Worm (Caenorhabditis elegans) whole organism, L2 larva: ENCODE measurements around the gene mksr-1.

Source experiments
- C34F6.9 ChIP-seq: fragments of 150-350 bp; optimal IDR thresholded peaks from 2 replicates; lab custom pipeline; 2014; ENCODE audit warnings: missing biosample characterization, missing genetic modification characterization
- F13H6.1 ChIP-seq: sonication (generic microtip); optimal IDR thresholded peaks from 2 replicates; lab custom pipeline; 2016; ENCODE audit warnings: missing genetic modification characterization, missing compliant biosample characterization
- R02D3.7 ChIP-seq: fragments of 150-350 bp; optimal IDR thresholded peaks from 2 replicates; lab custom pipeline; 2014; ENCODE audit warnings: missing biosample characterization, missing genetic modification characterization
- Y55F3AM.14 ChIP-seq: fragments of 200-800 bp; sonication (Bioruptor generic); optimal IDR thresholded peaks from 2 replicates; lab custom pipeline; 2018; ENCODE audit warnings: mild to moderate bottlenecking, missing genetic modification characterization, missing compliant biosample characterization
- ZK546.5 ChIP-seq: sonication (generic microtip); optimal IDR thresholded peaks from 2 replicates; lab custom pipeline; 2017; ENCODE audit warnings: missing biosample characterization, missing genetic modification characterization
- alr-1 ChIP-seq: fragments of 150-350 bp; optimal IDR thresholded peaks from 2 replicates; lab custom pipeline; 2014; ENCODE audit warnings: missing biosample characterization, missing genetic modification characterization
- aly-2 ChIP-seq: fragments of 150-350 bp; optimal IDR thresholded peaks from 2 replicates; lab custom pipeline; 2014; ENCODE audit warnings: missing biosample characterization, missing genetic modification characterization
- ama-1 ChIP-seq: fragments of 150-350 bp; optimal IDR thresholded peaks from 2 replicates; lab custom pipeline; 2018; ENCODE audit warnings: inconsistent platforms
- blmp-1 ChIP-seq: sonication (generic microtip); optimal IDR thresholded peaks from 2 replicates; lab custom pipeline; 2017; ENCODE audit warnings: missing genetic modification characterization, mild to moderate bottlenecking, missing compliant biosample characterization, antibody characterized with exemption, moderate library complexity; ENCODE audit not compliant: insufficient read depth
- ceh-16 ChIP-seq: fragments of 150-350 bp; optimal IDR thresholded peaks from 2 replicates; lab custom pipeline; 2014; ENCODE audit warnings: missing biosample characterization, missing genetic modification characterization
- ceh-82 ChIP-seq: fragments of 150-350 bp; optimal IDR thresholded peaks from 2 replicates; lab custom pipeline; 2014; ENCODE audit warnings: missing biosample characterization, missing genetic modification characterization
- crh-2 ChIP-seq: sonication (generic microtip); optimal IDR thresholded peaks from 2 replicates; lab custom pipeline; 2017; ENCODE audit warnings: missing biosample characterization, missing genetic modification characterization
- dmd-4 ChIP-seq: sonication (generic microtip); optimal IDR thresholded peaks from 2 replicates; lab custom pipeline; 2017; ENCODE audit warnings: missing biosample characterization, missing genetic modification characterization
- egl-27 ChIP-seq: sonication (generic microtip); optimal IDR thresholded peaks from 3 replicates; lab custom pipeline; 2017; ENCODE audit warnings: missing biosample characterization, missing genetic modification reagents, missing genetic modification characterization
- elt-1 ChIP-seq: fragments of 150-350 bp; optimal IDR thresholded peaks from 2 replicates; lab custom pipeline; 2014; ENCODE audit warnings: missing biosample characterization, missing genetic modification characterization
- elt-3 ChIP-seq: sonication (generic microtip); optimal IDR thresholded peaks from 2 replicates; lab custom pipeline; 2017; ENCODE audit warnings: missing biosample characterization, missing genetic modification characterization
- fos-1 ChIP-seq: fragments of 150-350 bp; optimal IDR thresholded peaks from 2 replicates; lab custom pipeline; 2014; ENCODE audit warnings: missing biosample characterization, missing genetic modification characterization
- gmeb-1 ChIP-seq: fragments of 150-350 bp; optimal IDR thresholded peaks from 2 replicates; lab custom pipeline; 2014; ENCODE audit warnings: missing biosample characterization, missing genetic modification characterization
- lin-11 ChIP-seq: fragments of 150-350 bp; sonication (generic microtip); optimal IDR thresholded peaks from 2 replicates; lab custom pipeline; 2014; ENCODE audit warnings: missing biosample characterization, missing genetic modification characterization, inconsistent platforms, mixed read lengths
- lin-13 ChIP-seq: fragments of 150-350 bp; optimal IDR thresholded peaks from 2 replicates; lab custom pipeline; 2014; ENCODE audit warnings: missing biosample characterization, missing genetic modification reagents, missing genetic modification characterization
- lin-39 ChIP-seq: fragments of 150-350 bp; optimal IDR thresholded peaks from 2 replicates; lab custom pipeline; 2014; ENCODE audit warnings: missing biosample characterization, missing genetic modification reagents, missing genetic modification characterization
- lsy-2 ChIP-seq, 2 experiments: fragments of 150-350 bp in 1 of 2; sonication (generic microtip) in 1 of 2; optimal IDR thresholded peaks; 2 replicates each; lab custom pipeline; 2014 to 2017; ENCODE audit warnings: missing biosample characterization in 2 of 2, missing genetic modification characterization in 2 of 2
- mab-5 ChIP-seq: fragments of 150-350 bp; optimal IDR thresholded peaks from 2 replicates; lab custom pipeline; 2014; ENCODE audit warnings: missing biosample characterization, missing genetic modification characterization
- mbf-1 ChIP-seq: sonication (generic microtip); optimal IDR thresholded peaks from 2 replicates; lab custom pipeline; 2017; ENCODE audit warnings: missing biosample characterization, missing genetic modification characterization
- mdl-1 ChIP-seq, 2 experiments: fragments of 150-350 bp in 1 of 2; sonication (generic microtip) in 1 of 2; optimal IDR thresholded peaks; 2 replicates each; lab custom pipeline; 2017; ENCODE audit warnings: missing biosample characterization in 2 of 2, missing genetic modification characterization in 2 of 2
- nhr-10 ChIP-seq: sonication (generic microtip); optimal IDR thresholded peaks from 2 replicates; lab custom pipeline; 2017; ENCODE audit warnings: missing biosample characterization, missing genetic modification characterization
- nhr-11 ChIP-seq: fragments of 150-350 bp; optimal IDR thresholded peaks from 2 replicates; lab custom pipeline; 2014; ENCODE audit warnings: missing biosample characterization, missing genetic modification characterization
- nhr-12 ChIP-seq: fragments of 150-350 bp; optimal IDR thresholded peaks from 2 replicates; lab custom pipeline; 2014; ENCODE audit warnings: missing biosample characterization, missing genetic modification characterization
- nhr-129 ChIP-seq: fragments of 150-350 bp; optimal IDR thresholded peaks from 2 replicates; lab custom pipeline; 2014; ENCODE audit warnings: missing biosample characterization, missing genetic modification characterization
- nhr-21 ChIP-seq: fragments of 150-350 bp; optimal IDR thresholded peaks from 2 replicates; lab custom pipeline; 2014; ENCODE audit warnings: missing biosample characterization, missing genetic modification characterization
- nhr-23 ChIP-seq: fragments of 150-350 bp; optimal IDR thresholded peaks from 2 replicates; lab custom pipeline; 2014; ENCODE audit warnings: missing biosample characterization, missing genetic modification reagents, missing genetic modification characterization
- nhr-237 ChIP-seq: fragments of 150-350 bp; optimal IDR thresholded peaks from 2 replicates; lab custom pipeline; 2014; ENCODE audit warnings: missing biosample characterization, missing genetic modification characterization
- nhr-25 ChIP-seq: fragments of 150-350 bp; sonication (generic microtip); optimal IDR thresholded peaks from 3 replicates; lab custom pipeline; 2014; ENCODE audit warnings: missing biosample characterization, missing genetic modification characterization
- nhr-6 ChIP-seq: fragments of 150-350 bp; optimal IDR thresholded peaks from 2 replicates; lab custom pipeline; 2014; ENCODE audit warnings: missing biosample characterization, missing genetic modification characterization
- nhr-77 ChIP-seq: fragments of 150-350 bp; optimal IDR thresholded peaks from 2 replicates; lab custom pipeline; 2014; ENCODE audit warnings: missing biosample characterization, missing genetic modification characterization
- peb-1 ChIP-seq: fragments of 150-350 bp; optimal IDR thresholded peaks from 2 replicates; lab custom pipeline; 2014; ENCODE audit warnings: missing biosample characterization, missing genetic modification characterization
- sem-4 ChIP-seq: fragments of 150-350 bp; optimal IDR thresholded peaks from 2 replicates; lab custom pipeline; 2014; ENCODE audit warnings: missing biosample characterization, missing genetic modification reagents, missing genetic modification characterization
- skn-1 ChIP-seq: sonication (generic microtip); optimal IDR thresholded peaks from 2 replicates; lab custom pipeline; 2017; ENCODE audit warnings: missing biosample characterization, missing genetic modification characterization
- sma-3 ChIP-seq: sonication (generic microtip); optimal IDR thresholded peaks from 2 replicates; lab custom pipeline; 2016; ENCODE audit warnings: missing genetic modification reagents, missing genetic modification characterization, missing compliant biosample characterization
- sma-9 ChIP-seq, 2 experiments: fragments of 150-350 bp in 1 of 2; sonication (generic microtip) in 1 of 2; optimal IDR thresholded peaks; 2 replicates each; lab custom pipeline; 2014 to 2016; ENCODE audit warnings: missing genetic modification characterization in 2 of 2, mild to moderate bottlenecking in 1 of 2, missing biosample characterization in 1 of 2, missing compliant biosample characterization in 1 of 2, missing genetic modification reagents in 1 of 2, moderate library complexity in 1 of 2
- snpc-4 ChIP-seq: fragments of 150-350 bp; optimal IDR thresholded peaks from 2 replicates; lab custom pipeline; 2014; ENCODE audit warnings: missing biosample characterization, missing genetic modification characterization
- unc-39 ChIP-seq: fragments of 150-350 bp; optimal IDR thresholded peaks from 2 replicates; lab custom pipeline; 2014; ENCODE audit warnings: missing biosample characterization, missing genetic modification characterization
- unc-55 ChIP-seq: fragments of 150-350 bp; sonication (generic microtip); optimal IDR thresholded peaks from 3 replicates; lab custom pipeline; 2014; ENCODE audit warnings: missing biosample characterization, missing genetic modification reagents, missing genetic modification characterization
- unc-62 ChIP-seq: fragments of 150-350 bp; optimal IDR thresholded peaks from 2 replicates; lab custom pipeline; 2014; ENCODE audit warnings: missing biosample characterization, missing genetic modification reagents, missing genetic modification characterization
- zag-1 ChIP-seq: fragments of 150-350 bp; optimal IDR thresholded peaks from 2 replicates; lab custom pipeline; 2014; ENCODE audit warnings: missing biosample characterization, missing genetic modification characterization
- ztf-1 ChIP-seq: fragments of 200-800 bp; sonication (Bioruptor generic); conservative IDR thresholded peaks from 2 replicates; pipeline ENCODE4 v1.3.6; 2022; ENCODE audit warnings: missing genetic modification characterization, missing compliant biosample characterization
- ztf-11 ChIP-seq: sonication (generic microtip); optimal IDR thresholded peaks from 2 replicates; lab custom pipeline; 2017; ENCODE audit warnings: missing biosample characterization, missing genetic modification characterization
- ztf-4 ChIP-seq: fragments of 150-350 bp; optimal IDR thresholded peaks from 2 replicates; lab custom pipeline; 2014; ENCODE audit warnings: missing biosample characterization, missing genetic modification characterization

Gene mksr-1

DNA sequence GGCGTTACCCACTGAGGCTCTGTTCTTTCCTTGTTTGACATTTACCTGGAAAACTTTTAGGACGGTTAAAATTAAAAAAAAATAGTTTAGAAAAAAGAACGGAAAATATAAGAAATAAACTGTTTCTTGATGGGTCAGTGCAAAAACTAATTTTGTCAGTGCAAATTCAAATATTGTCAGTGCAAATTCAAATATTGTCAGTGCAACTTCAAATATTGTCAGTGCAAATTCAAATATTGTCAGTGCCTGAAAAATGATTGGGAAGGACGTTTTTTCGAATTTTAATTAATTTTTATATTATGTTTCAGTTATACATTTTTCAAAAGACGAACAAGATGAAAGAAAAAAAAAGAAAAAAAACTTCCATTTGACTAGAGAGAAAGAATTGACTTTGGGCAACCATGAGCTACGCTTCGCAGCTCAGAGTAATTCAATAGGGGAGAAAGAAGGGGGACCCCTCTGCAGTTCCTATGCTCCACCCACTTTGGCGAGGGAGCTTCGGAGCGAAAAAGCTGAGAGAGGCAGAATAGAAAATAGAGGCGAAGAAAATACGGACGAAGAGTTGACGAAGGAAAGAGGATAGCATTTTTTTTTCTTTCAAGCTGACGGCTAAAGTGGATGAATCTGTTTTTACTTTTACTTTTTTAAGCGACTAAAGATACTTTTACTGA, 6.4 kb downstream of the mksr-1 start, which contains the start of gene unc-1:
TSS of gene unc-1 (minus strand) at position 51 of the 671 bp plus-strand sequence.
- TF ChIP-seq unc-62 (GFP tag; lab: Kevin White, UChicago) (no peak), zag-1 (peak; percentile 76), nhr-11 (tag; lab: Kevin White, UChicago) (no peak), ztf-4 (tag; lab: Kevin White, UChicago) (no peak), sem-4 (tag; lab: Kevin White, UChicago) (peak; percentile 63), nhr-21 (tag; lab: Kevin White, UChicago) (no peak), nhr-77 (tag; lab: Kevin White, UChicago) (no peak), F13H6.1 (tag; lab: Kevin White, UChicago) (peak; percentile 53), peb-1 (no peak), elt-1 (tag; lab: Kevin White, UChicago) (no peak), lin-39 (no peak), R02D3.7 (no peak), unc-39 (no peak), aly-2 (no peak), snpc-4 (no peak), alr-1 (tag; lab: Kevin White, UChicago) (no peak), lin-11 (tag; lab: Kevin White, UChicago) (no peak), unc-55 (GFP tag; lab: Kevin White, UChicago) (peak; percentile 22), nhr-237 (tag; lab: Kevin White, UChicago) (no peak), nhr-10 (tag; lab: Kevin White, UChicago) (no peak), nhr-23 (no peak), mbf-1 (tag; lab: Kevin White, UChicago) (no peak), crh-2 (tag; lab: Kevin White, UChicago) (no peak), ztf-1 (GFP tag; lab: Robert Waterston, UW) (no peak), lsy-2 (tag; optimal IDR thresholded peaks at IDR 0.05; lab: Kevin White, UChicago) (peak in 1 of 2 experiments; percentile 43), mab-5 (no peak), sma-9 (GFP tag; optimal IDR thresholded peaks at IDR 0.05; lab: Kevin White, UChicago) (no peak), sma-9 (tag; optimal IDR thresholded peaks at IDR 0.05; lab: Kevin White, UChicago) (no peak), ZK546.5 (no peak), lin-13 (GFP tag; lab: Kevin White, UChicago) (no peak), skn-1 (no peak), nhr-25 (tag; lab: Kevin White, UChicago) (no peak), nhr-129 (tag; lab: Kevin White, UChicago) (peak; percentile 23), blmp-1 (no peak), elt-3 (tag; lab: Kevin White, UChicago) (no peak), sma-3 (GFP tag; lab: Kevin White, UChicago) (no peak), gmeb-1 (tag; lab: Kevin White, UChicago) (no peak), nhr-12 (tag; lab: Kevin White, UChicago) (no peak), egl-27 (tag; lab: Kevin White, UChicago) (no peak), dmd-4 (tag; lab: Kevin White, UChicago) (no peak), ceh-82 (tag; lab: Kevin White, UChicago) (no peak), Y55F3AM.14 (GFP tag; lab: Kevin White, UChicago) (no peak), ama-1 (no peak), C34F6.9 (tag; lab: Kevin White, UChicago) (peak; percentile 34), ceh-16 (tag; lab: Kevin White, UChicago) (no peak), ztf-11 (no peak), nhr-6 (no peak), fos-1 (tag; lab: Kevin White, UChicago) (no peak), mdl-1 (tag; optimal IDR thresholded peaks at IDR 0.05; lab: Kevin White, UChicago) (peak in 1 of 2 experiments; percentile 3)
